Worm (Caenorhabditis elegans): Measurements from ENCODE around the gene T05C12.4.

DNA sequence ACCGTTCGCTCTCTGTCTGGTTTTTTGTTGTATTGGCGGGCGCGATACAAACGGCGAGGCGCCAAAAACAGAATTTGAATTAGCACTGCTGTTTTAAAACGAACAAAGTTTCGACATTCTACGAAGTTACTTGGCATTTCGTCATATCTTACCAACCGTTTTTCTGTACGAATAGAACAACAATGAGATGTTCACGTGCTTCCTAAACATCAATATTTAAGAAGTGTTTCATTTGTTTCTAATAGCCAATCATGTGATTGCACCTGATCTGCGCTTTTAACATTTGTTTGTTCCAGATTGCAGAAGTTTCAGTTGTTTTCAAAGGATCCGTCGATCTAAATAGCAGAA is 51.2 kb downstream of the T05C12.4 start:
- TF ChIP-seq ceh-31 (tag; optimal IDR thresholded peaks at IDR 0.05) (no peak), ceh-18 (tag; optimal IDR thresholded peaks at IDR 0.05) (no peak), pqm-1 (tag; optimal IDR thresholded peaks at IDR 0.05) (no peak), nhr-232 (tag; optimal IDR thresholded peaks at IDR 0.05) (no peak), pha-2 (tag; optimal IDR thresholded peaks at IDR 0.05) (no peak), ahr-1 (tag; optimal IDR thresholded peaks at IDR 0.05) (no peak), nhr-11 (tag; optimal IDR thresholded peaks at IDR 0.05) (no peak), fkh-10 (GFP tag; optimal IDR thresholded peaks at IDR 0.05) (no peak), sox-4 (tag; optimal IDR thresholded peaks at IDR 0.05) (no peak), fkh-6 (tag; optimal IDR thresholded peaks at IDR 0.05) (no peak)

All from whole organism, late embryonic.